Worm (Caenorhabditis elegans) whole organism, L3 larva: ENCODE results near the gene ctf-4.

Experiments used
- ZK546.5 ChIP-seq: sonication (generic microtip); optimal IDR thresholded peaks from 2 replicates; lab custom pipeline; 2017; ENCODE audit warnings: missing biosample characterization, missing genetic modification characterization
- ama-1 ChIP-seq: fragments of 150-350 bp; optimal IDR thresholded peaks from 2 replicates; lab custom pipeline; 2018
- ceh-16 ChIP-seq: sonication (generic microtip); optimal IDR thresholded peaks from 2 replicates; lab custom pipeline; 2017; ENCODE audit warnings: missing biosample characterization, missing genetic modification characterization
- ceh-28 ChIP-seq: fragments of 150-350 bp; optimal IDR thresholded peaks from 2 replicates; lab custom pipeline; 2014; ENCODE audit warnings: missing biosample characterization, missing genetic modification reagents, missing genetic modification characterization
- ceh-82 ChIP-seq: fragments of 150-350 bp; optimal IDR thresholded peaks from 2 replicates; lab custom pipeline; 2014; ENCODE audit warnings: missing biosample characterization, missing genetic modification characterization
- ceh-9 ChIP-seq: sonication (generic microtip); optimal IDR thresholded peaks from 2 replicates; lab custom pipeline; 2018; ENCODE audit warnings: missing biosample characterization, missing genetic modification characterization
- daf-12 ChIP-seq: fragments of 150-350 bp; optimal IDR thresholded peaks from 2 replicates; lab custom pipeline; 2014; ENCODE audit warnings: missing biosample characterization, missing genetic modification reagents, missing genetic modification characterization
- egl-27 ChIP-seq: sonication (generic microtip); optimal IDR thresholded peaks from 4 replicates; lab custom pipeline; 2017; ENCODE audit warnings: missing biosample characterization, missing genetic modification reagents, missing genetic modification characterization
- elt-2 ChIP-seq: sonication (generic microtip); optimal IDR thresholded peaks from 2 replicates; lab custom pipeline; 2016; ENCODE audit warnings: missing genetic modification reagents, mild to moderate bottlenecking, missing genetic modification characterization, missing compliant biosample characterization
- elt-3 ChIP-seq, 3 experiments: fragments of 150-350 bp in 1 of 3; sonication (generic microtip) in 2 of 3; optimal IDR thresholded peaks; 2 replicates in 2 of 3; 4 replicates in 1 of 3; lab custom pipeline; 2014 to 2017; ENCODE audit warnings: missing biosample characterization in 3 of 3, missing genetic modification characterization in 3 of 3
- eor-1 ChIP-seq, 2 experiments: fragments of 150-350 bp; optimal IDR thresholded peaks; 2 replicates each; lab custom pipeline; 2014 to 2018; ENCODE audit warnings: missing biosample characterization in 2 of 2, missing genetic modification characterization in 2 of 2
- fkh-10 ChIP-seq: sonication (generic microtip); optimal IDR thresholded peaks from 2 replicates; lab custom pipeline; 2017; ENCODE audit warnings: missing biosample characterization, missing genetic modification reagents, missing genetic modification characterization
- fkh-2 ChIP-seq: fragments of 150-350 bp; optimal IDR thresholded peaks from 2 replicates; lab custom pipeline; 2014; ENCODE audit warnings: missing biosample characterization, missing genetic modification reagents, missing genetic modification characterization
- fos-1 ChIP-seq: fragments of 150-350 bp; optimal IDR thresholded peaks from 2 replicates; lab custom pipeline; 2014; ENCODE audit warnings: missing biosample characterization, missing genetic modification characterization
- jun-1 ChIP-seq: fragments of 150-350 bp; optimal IDR thresholded peaks from 2 replicates; lab custom pipeline; 2014; ENCODE audit warnings: missing biosample characterization, missing genetic modification reagents, missing genetic modification characterization
- lin-15B ChIP-seq: fragments of 150-350 bp; optimal IDR thresholded peaks from 2 replicates; lab custom pipeline; 2014; ENCODE audit warnings: missing biosample characterization, missing genetic modification characterization
- lin-39 ChIP-seq: fragments of 150-350 bp; optimal IDR thresholded peaks from 2 replicates; lab custom pipeline; 2018; ENCODE audit warnings: missing biosample characterization, missing genetic modification reagents, missing genetic modification characterization
- lsy-12 ChIP-seq: sonication (generic microtip); optimal IDR thresholded peaks from 2 replicates; lab custom pipeline; 2016; ENCODE audit warnings: mild to moderate bottlenecking, missing genetic modification characterization, missing compliant biosample characterization
- mml-1 ChIP-seq: fragments of 150-350 bp; sonication (generic microtip); optimal IDR thresholded peaks from 3 replicates; lab custom pipeline; 2014; ENCODE audit warnings: missing biosample characterization, missing genetic modification characterization
- nfya-1 ChIP-seq: sonication (generic microtip); optimal IDR thresholded peaks from 2 replicates; lab custom pipeline; 2017; ENCODE audit warnings: missing genetic modification characterization, mild to moderate bottlenecking, missing compliant biosample characterization, antibody characterized with exemption, moderate library complexity; ENCODE audit not compliant: insufficient read depth
- nhr-11 ChIP-seq: fragments of 150-350 bp; optimal IDR thresholded peaks from 2 replicates; lab custom pipeline; 2014; ENCODE audit warnings: missing biosample characterization, missing genetic modification characterization
- nhr-12 ChIP-seq: fragments of 150-350 bp; optimal IDR thresholded peaks from 2 replicates; lab custom pipeline; 2014; ENCODE audit warnings: missing biosample characterization, missing genetic modification characterization
- nhr-23 ChIP-seq: fragments of 150-350 bp; optimal IDR thresholded peaks from 2 replicates; lab custom pipeline; 2014; ENCODE audit warnings: missing biosample characterization, missing genetic modification reagents, missing genetic modification characterization
- nhr-237 ChIP-seq: fragments of 150-350 bp; optimal IDR thresholded peaks from 2 replicates; lab custom pipeline; 2014; ENCODE audit warnings: missing biosample characterization, missing genetic modification characterization
- nhr-25 ChIP-seq: sonication (generic microtip); optimal IDR thresholded peaks from 2 replicates; lab custom pipeline; 2017; ENCODE audit warnings: missing biosample characterization, missing genetic modification characterization
- nhr-28 ChIP-seq: fragments of 150-350 bp; optimal IDR thresholded peaks from 2 replicates; lab custom pipeline; 2014; ENCODE audit warnings: missing biosample characterization, missing genetic modification characterization
- nhr-43 ChIP-seq: sonication (generic microtip); optimal IDR thresholded peaks from 2 replicates; lab custom pipeline; 2016; ENCODE audit warnings: mild to moderate bottlenecking, missing genetic modification characterization, missing compliant biosample characterization; ENCODE audit not compliant: poor library complexity, severe bottlenecking
- nhr-67 ChIP-seq: fragments of 150-350 bp; optimal IDR thresholded peaks from 2 replicates; lab custom pipeline; 2014; ENCODE audit warnings: missing biosample characterization, missing genetic modification characterization
- nhr-76 ChIP-seq: fragments of 150-350 bp; sonication (generic microtip); optimal IDR thresholded peaks from 5 replicates; lab custom pipeline; 2014; ENCODE audit warnings: missing biosample characterization, missing genetic modification characterization
- nhr-77 ChIP-seq: fragments of 150-350 bp; optimal IDR thresholded peaks from 2 replicates; lab custom pipeline; 2014; ENCODE audit warnings: missing biosample characterization, missing genetic modification characterization
- pha-4 ChIP-seq: fragments of 150-350 bp; optimal IDR thresholded peaks from 2 replicates; lab custom pipeline; 2014; ENCODE audit warnings: missing biosample characterization, missing genetic modification reagents, missing genetic modification characterization
- pqm-1 ChIP-seq: fragments of 150-350 bp; optimal IDR thresholded peaks from 2 replicates; lab custom pipeline; 2017; ENCODE audit warnings: missing biosample characterization, missing genetic modification characterization, inconsistent platforms
- skn-1 ChIP-seq: fragments of 150-350 bp; optimal IDR thresholded peaks from 2 replicates; lab custom pipeline; 2014; ENCODE audit warnings: missing biosample characterization, missing genetic modification characterization
- tbx-2 ChIP-seq: sonication (generic microtip); optimal IDR thresholded peaks from 2 replicates; lab custom pipeline; 2016; ENCODE audit warnings: mild to moderate bottlenecking, missing genetic modification characterization, missing compliant biosample characterization
- unc-62 ChIP-seq: fragments of 150-350 bp; sonication (generic microtip); optimal IDR thresholded peaks from 4 replicates; lab custom pipeline; 2014; ENCODE audit warnings: missing biosample characterization, missing genetic modification reagents, missing genetic modification characterization
- zag-1 ChIP-seq: fragments of 150-350 bp; optimal IDR thresholded peaks from 2 replicates; lab custom pipeline; 2014; ENCODE audit warnings: missing biosample characterization, missing genetic modification characterization
- ztf-11 ChIP-seq: fragments of 150-350 bp; optimal IDR thresholded peaks from 2 replicates; lab custom pipeline; 2014; ENCODE audit warnings: missing biosample characterization, missing genetic modification characterization
- ztf-4 ChIP-seq: fragments of 150-350 bp; optimal IDR thresholded peaks from 2 replicates; lab custom pipeline; 2014; ENCODE audit warnings: missing biosample characterization, missing genetic modification characterization

Gene ctf-4

DNA sequence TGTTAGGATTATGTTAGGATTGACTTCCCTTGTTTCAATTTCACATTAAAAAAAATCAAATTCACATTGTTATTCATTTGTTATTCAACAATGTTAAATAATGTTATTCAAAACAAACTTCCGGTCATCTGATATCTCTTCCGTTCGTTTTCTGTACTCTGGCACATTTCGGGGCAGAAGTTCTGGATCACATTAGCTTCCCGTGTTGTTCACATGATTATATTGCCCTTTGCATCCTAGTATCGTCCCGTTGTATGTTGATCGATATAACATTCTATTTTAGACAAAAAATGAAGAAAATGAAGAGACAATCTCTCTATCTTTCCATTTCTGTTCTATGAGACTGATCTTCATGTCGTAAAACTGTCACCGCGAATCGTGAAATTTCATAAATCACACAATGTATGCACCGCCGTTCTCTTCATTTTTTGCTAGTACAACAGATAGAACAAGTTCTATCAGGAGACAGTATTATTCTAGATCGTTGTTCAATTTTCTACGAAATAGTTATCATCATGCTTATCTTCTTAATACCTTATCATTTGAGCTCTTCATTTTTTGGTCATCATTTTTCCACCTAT, 25.3 kb downstream of the ctf-4 start:
- TF ChIP-seq nhr-25 (tag; lab: Kevin White, UChicago) (peak; percentile 8), fos-1 (tag; lab: Kevin White, UChicago) (peak; percentile 20), ztf-4 (tag; lab: Kevin White, UChicago) (no peak), nhr-23 (tag; lab: Kevin White, UChicago) (peak; percentile 36), nhr-237 (tag; lab: Kevin White, UChicago) (no peak), ceh-82 (tag; lab: Kevin White, UChicago) (no peak), lin-15B (tag; lab: Kevin White, UChicago) (no peak), nhr-77 (tag; lab: Kevin White, UChicago) (no peak), skn-1 (tag; lab: Kevin White, UChicago) (no peak), nfya-1 (tag; lab: Kevin White, UChicago) (no peak), nhr-43 (tag; lab: Kevin White, UChicago) (peak; percentile 85), elt-3 (tag; optimal IDR thresholded peaks at IDR 0.05; lab: Kevin White, UChicago) (no peak), mml-1 (no peak), ceh-16 (tag; lab: Kevin White, UChicago) (no peak)

- TF ChIP-seq ZK546.5 (tag; lab: Kevin White, UChicago) (no peak), tbx-2 (no peak), jun-1 (tag; lab: Kevin White, UChicago) (no peak), nhr-23 (tag; lab: Kevin White, UChicago) (peak; percentile 4), mml-1 (no peak), pqm-1 (tag; lab: Kevin White, UChicago) (peak; percentile 62), nhr-67 (tag; lab: Kevin White, UChicago) (no peak), pha-4 (tag; lab: Kevin White, UChicago) (peak; percentile 6), nhr-237 (tag; lab: Kevin White, UChicago) (no peak), ceh-16 (tag; lab: Kevin White, UChicago) (no peak), nhr-28 (tag; lab: Kevin White, UChicago) (no peak), lin-39 (tag; lab: Kevin White, UChicago) (no peak), elt-2 (tag; lab: Kevin White, UChicago) (peak; percentile 77), ama-1 (lab: Kevin White, UChicago) (no peak)
These were observed 26.6 kb downstream of the ctf-4 start, which contains the start of gene F17C11.11 for ce11 chrV:10938739-10939138. TSS of gene F17C11.11 (minus strand) at chrV:10938817.

DNA sequence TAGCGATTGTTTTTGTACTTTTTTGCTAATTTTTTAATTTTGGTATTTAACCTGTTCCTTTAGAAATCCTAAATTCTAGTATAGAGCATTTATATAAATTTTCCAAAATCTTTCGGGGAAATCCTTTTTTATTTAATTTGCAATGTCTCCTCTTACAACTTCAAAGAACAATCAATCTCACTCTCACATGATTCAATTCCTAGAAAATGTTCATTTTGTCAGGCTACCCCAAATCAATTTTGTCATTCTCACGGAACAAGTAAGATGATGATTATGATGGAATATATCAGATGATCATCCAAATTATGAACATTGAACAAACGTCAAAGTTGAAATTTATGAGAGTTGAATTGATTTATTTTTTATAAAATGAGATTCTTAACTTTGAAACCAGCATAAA, 28.0 kb downstream of the ctf-4 start:
- TF ChIP-seq egl-27 (tag; lab: Kevin White, UChicago): no peak
- no peak for TF ChIP-seq ceh-9 (tag; lab: Kevin White, UChicago)
- no peak for TF ChIP-seq elt-2 (tag; lab: Kevin White, UChicago)
- no peak for TF ChIP-seq lin-15B (tag; lab: Kevin White, UChicago)
- TF ChIP-seq daf-12 (tag; lab: Kevin White, UChicago): no peak
- no peak for TF ChIP-seq nhr-25 (tag; lab: Kevin White, UChicago)
- no peak for TF ChIP-seq nhr-67 (tag; lab: Kevin White, UChicago)
- TF ChIP-seq unc-62: no peak
- no peak for TF ChIP-seq mml-1
- no peak for TF ChIP-seq lsy-12 (tag; lab: Kevin White, UChicago)
- peak; percentile 42 for TF ChIP-seq nhr-43 (tag; lab: Kevin White, UChicago)
- no peak for TF ChIP-seq skn-1 (tag; lab: Kevin White, UChicago)
- TF ChIP-seq zag-1 (tag; lab: Kevin White, UChicago): no peak
- no peak for TF ChIP-seq ztf-4 (tag; lab: Kevin White, UChicago)
- no peak for TF ChIP-seq eor-1 (tag; optimal IDR thresholded peaks at IDR 0.05; lab: Kevin White, UChicago)
- no peak for TF ChIP-seq fkh-2 (tag; lab: Kevin White, UChicago)
- TF ChIP-seq pqm-1 (tag; lab: Kevin White, UChicago): no peak
- peak; percentile 85 for TF ChIP-seq fkh-10 (GFP tag; lab: Kevin White, UChicago)
- no peak for TF ChIP-seq ama-1 (lab: Kevin White, UChicago)
- TF ChIP-seq nhr-11 (tag; lab: Kevin White, UChicago): peak; percentile 37
- TF ChIP-seq nhr-23 (tag; lab: Kevin White, UChicago): peak; percentile 58
- TF ChIP-seq nhr-28 (tag; lab: Kevin White, UChicago): no peak
- TF ChIP-seq fos-1 (tag; lab: Kevin White, UChicago): no peak
- no peak for TF ChIP-seq ztf-11
- no peak for TF ChIP-seq nhr-12
- no peak for TF ChIP-seq ceh-28 (tag; lab: Kevin White, UChicago)
- no peak for TF ChIP-seq nhr-76 (tag; lab: Kevin White, UChicago)
